Worm (Caenorhabditis elegans): ENCODE measurements around the gene ccnk-1.

Gene ccnk-1

DNA sequence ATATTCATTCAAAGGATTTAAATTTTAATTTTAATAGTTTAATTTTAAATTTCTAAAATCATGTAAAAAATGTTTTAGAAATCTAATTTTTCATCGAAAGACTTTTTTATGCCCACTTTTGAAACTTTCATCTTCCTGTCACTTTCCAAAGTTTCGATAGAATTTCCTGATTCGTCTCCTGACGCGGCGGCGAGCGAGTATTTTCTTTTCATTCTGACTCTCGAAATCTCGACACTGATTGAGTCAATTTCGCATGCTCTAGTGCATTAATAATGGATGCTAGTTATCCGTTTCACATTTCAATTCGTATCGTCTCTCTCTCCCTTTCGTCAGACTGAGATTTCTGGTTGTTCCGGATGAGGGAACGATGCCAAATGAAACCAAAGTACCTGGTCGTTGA, 36.5 kb downstream of the ccnk-1 start:
- TF ChIP-seq dao-5 (tag; optimal IDR thresholded peaks at IDR 0.05) (no peak), W03F9.2 (tag; optimal IDR thresholded peaks at IDR 0.05) (no peak), him-1 (tag; optimal IDR thresholded peaks at IDR 0.05) (no peak)

DNA sequence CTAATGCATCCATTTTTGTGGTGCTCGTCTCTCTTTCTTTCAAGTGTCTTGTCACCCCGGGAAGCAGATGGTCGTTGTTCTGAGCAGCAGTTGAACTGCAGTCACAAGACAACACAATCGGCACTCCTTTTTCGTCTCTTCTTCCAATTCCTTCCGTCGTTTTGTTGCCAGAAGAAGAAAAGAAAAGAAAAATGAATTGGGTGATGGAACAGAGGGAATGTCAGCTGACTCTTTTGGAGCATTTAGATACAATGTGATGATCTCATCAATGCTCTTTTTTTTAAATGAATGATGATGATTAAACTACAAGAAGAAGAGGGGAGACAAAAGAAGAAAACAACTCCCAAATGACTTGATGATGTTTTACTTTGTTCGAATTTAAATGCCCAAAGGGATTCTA, 37.6 kb downstream of the ccnk-1 start:
- TF ChIP-seq him-1 (tag; optimal IDR thresholded peaks at IDR 0.05) (peak; percentile 9), dao-5 (tag; optimal IDR thresholded peaks at IDR 0.05) (no peak)

DNA sequence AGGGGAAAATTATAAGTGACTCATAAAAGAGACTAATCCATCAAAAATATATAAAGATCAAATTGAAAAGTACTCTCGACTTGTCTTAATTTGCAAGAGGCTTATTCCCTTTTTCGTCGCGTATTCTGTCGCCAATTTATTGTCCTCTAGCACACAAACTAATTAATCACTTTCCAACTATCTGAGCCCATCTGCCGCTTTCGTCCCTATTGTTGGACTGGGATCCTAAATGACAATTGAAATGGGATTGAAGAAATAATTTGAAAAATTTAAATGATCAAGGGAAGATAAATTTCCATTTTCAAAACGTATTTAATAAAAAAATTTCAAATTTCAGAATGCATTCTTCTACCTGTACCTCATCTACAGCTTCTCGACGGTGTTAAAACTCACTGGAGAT, 38.3 kb downstream of the ccnk-1 start:
- TF ChIP-seq him-1 (tag; optimal IDR thresholded peaks at IDR 0.05) (no peak), dao-5 (tag; optimal IDR thresholded peaks at IDR 0.05) (no peak), W03F9.2 (tag; optimal IDR thresholded peaks at IDR 0.05) (no peak)

DNA sequence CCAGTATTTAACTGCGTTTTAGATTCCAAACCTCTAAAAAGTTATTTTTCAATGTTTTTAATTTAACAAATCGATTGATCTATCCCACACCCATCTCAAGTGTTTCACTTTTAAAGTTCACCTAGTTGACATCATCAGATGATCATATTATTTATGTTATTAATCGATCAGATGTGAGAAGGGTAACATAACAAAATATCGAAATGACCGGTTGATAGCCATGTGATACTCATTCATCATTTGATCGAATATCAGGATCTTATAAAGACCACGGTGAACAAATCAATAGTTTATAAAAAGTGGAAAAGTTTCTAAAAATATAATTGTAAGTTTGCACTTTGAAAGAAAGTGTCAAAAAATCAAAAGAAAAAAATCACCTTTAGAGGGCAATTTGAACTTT, 43.3 kb downstream of the ccnk-1 start:
- TF ChIP-seq him-1 (tag; optimal IDR thresholded peaks at IDR 0.05) (no peak), dao-5 (tag; optimal IDR thresholded peaks at IDR 0.05) (no peak), W03F9.2 (tag; optimal IDR thresholded peaks at IDR 0.05) (no peak)

DNA sequence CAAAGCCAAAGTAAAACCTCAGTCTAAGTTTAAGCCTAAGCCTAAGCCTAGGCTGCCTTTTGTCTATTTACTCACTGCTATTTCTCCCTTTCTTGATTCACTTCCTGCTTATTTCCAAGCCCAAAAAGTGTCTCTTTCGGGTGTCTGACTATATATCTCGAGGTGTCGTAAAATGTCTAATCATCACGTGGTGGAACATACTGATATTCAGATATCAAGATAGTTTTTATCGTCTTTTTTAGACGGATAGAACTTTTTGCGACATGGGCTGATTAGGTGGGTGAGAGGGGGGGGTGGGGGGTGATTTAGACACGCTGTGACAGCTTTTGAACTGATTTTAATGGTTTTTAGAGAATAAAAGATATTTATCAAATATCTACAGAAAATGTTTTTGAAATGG, 44.6 kb downstream of the ccnk-1 start:
- TF ChIP-seq him-1 (tag; optimal IDR thresholded peaks at IDR 0.05) (no peak), dao-5 (tag; optimal IDR thresholded peaks at IDR 0.05) (no peak), W03F9.2 (tag; optimal IDR thresholded peaks at IDR 0.05) (no peak)

DNA sequence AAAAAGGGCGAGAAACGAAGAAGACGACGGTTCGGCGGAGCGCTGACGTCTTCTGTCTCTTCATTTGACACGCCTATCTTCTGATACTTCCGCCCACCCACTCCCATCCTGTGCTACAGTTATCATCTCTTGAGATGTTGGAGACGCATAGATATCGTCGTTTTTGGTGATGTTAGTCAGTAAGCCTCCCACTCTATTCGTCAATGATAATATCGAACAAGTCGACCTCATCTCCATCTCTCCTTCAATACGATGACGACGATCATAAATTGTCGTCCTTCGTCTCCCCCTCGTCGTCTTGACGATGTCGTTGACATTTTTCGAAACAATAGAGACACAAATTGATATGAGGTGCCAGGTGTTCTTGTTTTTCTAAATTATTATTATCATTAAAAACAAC, 45.8 kb downstream of the ccnk-1 start, which contains the start of gene slc-25A29:
TSS of gene slc-25A29 (minus strand) at position 45 of the 400 bp plus-strand sequence.
- no peak for TF ChIP-seq dao-5 (tag; optimal IDR thresholded peaks at IDR 0.05)
- no peak for TF ChIP-seq him-1 (tag; optimal IDR thresholded peaks at IDR 0.05)
- no peak for TF ChIP-seq W03F9.2 (tag; optimal IDR thresholded peaks at IDR 0.05)

- TF ChIP-seq W03F9.2 (tag; optimal IDR thresholded peaks at IDR 0.05): no peak
- no peak for TF ChIP-seq dao-5 (tag; optimal IDR thresholded peaks at IDR 0.05)
- TF ChIP-seq him-1 (tag; optimal IDR thresholded peaks at IDR 0.05): no peak
Measured at ce11 chrV:14659595-14659994, 47.2 kb downstream of the ccnk-1 start.

- TF ChIP-seq him-1 (tag; optimal IDR thresholded peaks at IDR 0.05) (no peak), W03F9.2 (tag; optimal IDR thresholded peaks at IDR 0.05) (no peak), dao-5 (tag; optimal IDR thresholded peaks at IDR 0.05) (no peak)
Measured at ce11 chrV:14660608-14661355, 48.4 kb downstream of the ccnk-1 start, which contains the start of gene srh-17. TSS of gene srh-17 (plus strand) at chrV:14661305.

ce11 chrV:14663006-14663405, 50.7 kb downstream of the ccnk-1 start, which contains the start of gene C47E8.9:
TSS of gene C47E8.9 (plus strand) at chrV:14663306.
- TF ChIP-seq him-1 (tag; optimal IDR thresholded peaks at IDR 0.05) (no peak), W03F9.2 (tag; optimal IDR thresholded peaks at IDR 0.05) (no peak), dao-5 (tag; optimal IDR thresholded peaks at IDR 0.05) (no peak)

All from whole organism, L4/young adult.